Worm (Caenorhabditis elegans): Measurements from ENCODE around the gene hlh-30.

hlh-30 gene

ce11 chrIV:3993292-3993691, 41.5 kb downstream of the hlh-30 start, which contains the start of gene F47C12.6:
TSS of gene F47C12.6 (minus strand) at chrIV:3993392.
- no peak for TF ChIP-seq ceh-30 (tag; optimal IDR thresholded peaks at IDR 0.05)
- no peak for TF ChIP-seq unc-3 (GFP tag; conservative IDR thresholded peaks at IDR 0.05)
- no peak for TF ChIP-seq unc-3 (tag; optimal IDR thresholded peaks at IDR 0.05)
- TF ChIP-seq ets-4 (tag; optimal IDR thresholded peaks at IDR 0.05): no peak
- no peak for TF ChIP-seq T23F11.4 (GFP tag; optimal IDR thresholded peaks at IDR 0.05)
- no peak for TF ChIP-seq nhr-11 (tag; optimal IDR thresholded peaks at IDR 0.05)
- TF ChIP-seq fax-1 (tag; optimal IDR thresholded peaks at IDR 0.05): no peak
- TF ChIP-seq fkh-10 (GFP tag; optimal IDR thresholded peaks at IDR 0.05): no peak
- TF ChIP-seq hlh-30 (tag; optimal IDR thresholded peaks at IDR 0.05; ENCODE audit: insufficient read depth): no peak
- no peak for TF ChIP-seq pqm-1 (tag; optimal IDR thresholded peaks at IDR 0.05)
- TF ChIP-seq F13H6.1 (tag; optimal IDR thresholded peaks at IDR 0.05): no peak
- TF ChIP-seq C08G9.2 (tag; optimal IDR thresholded peaks at IDR 0.05): no peak
- no peak for TF ChIP-seq sox-2 (GFP tag; IDR thresholded peaks at IDR 0.05)

- peak; percentile 100 for TF ChIP-seq elt-2 (tag; optimal IDR thresholded peaks at IDR 0.05)
- peak; percentile 83 for TF ChIP-seq pqm-1 (tag; optimal IDR thresholded peaks at IDR 0.05)
- peak; percentile 5 for TF ChIP-seq zip-5 (tag; optimal IDR thresholded peaks at IDR 0.05)
- TF ChIP-seq ceh-19 (GFP tag; optimal IDR thresholded peaks at IDR 0.05): no peak
Observed at ce11 chrIV:3988638-3989152, 46.1 kb downstream of the hlh-30 start, which contains the start of gene clec-78. TSS of gene clec-78 (plus strand) at chrIV:3989102.

ce11 chrIV:3988132-3988531, 46.6 kb downstream of the hlh-30 start:
- no peak for TF ChIP-seq ama-1 (optimal IDR thresholded peaks at IDR 0.05)
- no peak for TF ChIP-seq hlh-6 (tag; optimal IDR thresholded peaks at IDR 0.05)
- TF ChIP-seq T23F11.4 (GFP tag; optimal IDR thresholded peaks at IDR 0.05): no peak
- no peak for TF ChIP-seq ceh-18 (tag; optimal IDR thresholded peaks at IDR 0.05)
- no peak for TF ChIP-seq K02D7.2 (tag; optimal IDR thresholded peaks at IDR 0.05)
- TF ChIP-seq elt-2 (tag; optimal IDR thresholded peaks at IDR 0.05): no peak
- TF ChIP-seq K09A11.1 (tag; optimal IDR thresholded peaks at IDR 0.05; ENCODE audit: insufficient read depth): no peak
- no peak for TF ChIP-seq rnt-1 (tag; optimal IDR thresholded peaks at IDR 0.05)
- no peak for TF ChIP-seq lin-11 (tag; optimal IDR thresholded peaks at IDR 0.05)
- no peak for TF ChIP-seq pax-1 (tag; optimal IDR thresholded peaks at IDR 0.05)
- no peak for TF ChIP-seq ceh-2 (tag; optimal IDR thresholded peaks at IDR 0.05)

- TF ChIP-seq sox-4 (tag; optimal IDR thresholded peaks at IDR 0.05) (no peak), pax-1 (tag; optimal IDR thresholded peaks at IDR 0.05) (no peak), gmeb-2 (tag; optimal IDR thresholded peaks at IDR 0.05) (no peak), pha-2 (tag; optimal IDR thresholded peaks at IDR 0.05) (no peak), hlh-30 (tag; optimal IDR thresholded peaks at IDR 0.05; ENCODE audit: insufficient read depth) (no peak), nfya-1 (tag; optimal IDR thresholded peaks at IDR 0.05) (no peak), ref-2 (tag; optimal IDR thresholded peaks at IDR 0.05) (no peak), pat-9 (tag; optimal IDR thresholded peaks at IDR 0.05) (no peak), ceh-6 (GFP tag; optimal IDR thresholded peaks at IDR 0.05) (no peak), sdc-2 (tag; optimal IDR thresholded peaks at IDR 0.05) (no peak), hlh-13 (GFP tag; optimal IDR thresholded peaks at IDR 0.05) (no peak), ceh-14 (tag; optimal IDR thresholded peaks at IDR 0.05) (no peak), ets-4 (tag; optimal IDR thresholded peaks at IDR 0.05) (no peak), hlh-6 (tag; optimal IDR thresholded peaks at IDR 0.05) (no peak), ceh-34 (tag; optimal IDR thresholded peaks at IDR 0.05) (no peak), ahr-1 (tag; optimal IDR thresholded peaks at IDR 0.05) (no peak), T23F11.4 (GFP tag; optimal IDR thresholded peaks at IDR 0.05) (no peak), ceh-48 (tag; optimal IDR thresholded peaks at IDR 0.05) (no peak)
Observed at ce11 chrIV:3981601-3982000, 53.1 kb downstream of the hlh-30 start, which contains the start of gene srh-223. TSS of gene srh-223 (plus strand) at chrIV:3981901.
